Worm (Caenorhabditis elegans) whole organism, young adult: ENCODE data around the gene C09B8.3.

ENCODE experiments used
- B0035.1 ChIP-seq: sonication (generic microtip); optimal IDR thresholded peaks from 2 replicates; lab custom pipeline; 2016; ENCODE audit warnings: missing genetic modification characterization, mild to moderate bottlenecking, missing compliant biosample characterization, missing genotype, missing genetic modification reagents
- B0261.1 ChIP-seq: sonication (generic microtip); optimal IDR thresholded peaks from 2 replicates; lab custom pipeline; 2016; ENCODE audit warnings: mild to moderate bottlenecking, missing genetic modification characterization, moderate library complexity, missing compliant biosample characterization
- F22D6.2 ChIP-seq: sonication (generic microtip); optimal IDR thresholded peaks from 2 replicates; lab custom pipeline; 2016; ENCODE audit warnings: mild to moderate bottlenecking, missing genetic modification characterization, missing compliant biosample characterization
- F23B12.7 ChIP-seq: sonication (generic microtip); optimal IDR thresholded peaks from 2 replicates; lab custom pipeline; 2017; ENCODE audit warnings: missing genetic modification characterization, mild to moderate bottlenecking, missing compliant biosample characterization, antibody characterized with exemption, moderate library complexity; ENCODE audit not compliant: insufficient read depth
- F37B4.10 ChIP-seq: fragments of 200-800 bp; sonication (Bioruptor generic); IDR thresholded peaks from 2 replicates; pipeline ENCODE4 v1.3.6; 2022; ENCODE audit warnings: missing genetic modification characterization, missing compliant biosample characterization
- F57A8.1 ChIP-seq: fragments of 200-800 bp; sonication (Bioruptor generic); optimal IDR thresholded peaks from 2 replicates; lab custom pipeline; 2018; ENCODE audit warnings: mild to moderate bottlenecking, missing genetic modification characterization, moderate library complexity, missing compliant biosample characterization
- K12H6.12 ChIP-seq: fragments of 200-800 bp; sonication (Bioruptor generic); optimal IDR thresholded peaks from 2 replicates; lab custom pipeline; 2018; ENCODE audit warnings: mild to moderate bottlenecking, missing genetic modification characterization, missing compliant biosample characterization
- akir-1 ChIP-seq: fragments of 200-800 bp; sonication (Bioruptor generic); optimal IDR thresholded peaks from 2 replicates; lab custom pipeline; 2018; ENCODE audit warnings: mild to moderate bottlenecking, missing genetic modification characterization, moderate library complexity, missing compliant biosample characterization
- ama-1 ChIP-seq, 3 experiments: fragments of 150-350 bp in 1 of 3; sonication (generic microtip) in 2 of 3; optimal IDR thresholded peaks; 2 replicates each; lab custom pipeline; 2014 to 2018; ENCODE audit warnings: missing biosample characterization in 2 of 3, missing genetic modification characterization in 2 of 3, missing genetic modification reagents in 2 of 3
- aptf-2 ChIP-seq: fragments of 200-800 bp; sonication (Bioruptor generic); conservative IDR thresholded peaks from 2 replicates; pipeline ENCODE4 v1.3.6; 2022; ENCODE audit warnings: missing genetic modification reagents, missing genetic modification characterization, missing compliant biosample characterization
- attf-5 ChIP-seq: fragments of 200-800 bp; sonication (Bioruptor generic); optimal IDR thresholded peaks from 2 replicates; lab custom pipeline; 2018; ENCODE audit warnings: mild to moderate bottlenecking, missing genetic modification characterization, missing compliant biosample characterization
- bed-2 ChIP-seq: fragments of 200-800 bp; sonication (Bioruptor generic); IDR thresholded peaks from 2 replicates; pipeline ENCODE4 v1.3.6; 2022; ENCODE audit warnings: missing genetic modification reagents, missing genetic modification characterization, missing compliant biosample characterization
- ceh-27 ChIP-seq: fragments of 200-800 bp; sonication (Bioruptor generic); optimal IDR thresholded peaks from 2 replicates; lab custom pipeline; 2018; ENCODE audit warnings: mild to moderate bottlenecking, missing genetic modification characterization, moderate library complexity, missing compliant biosample characterization
- chd-7 ChIP-seq: sonication (generic microtip); optimal IDR thresholded peaks from 2 replicates; lab custom pipeline; 2016; ENCODE audit warnings: mild to moderate bottlenecking, missing genetic modification characterization, moderate library complexity, missing compliant biosample characterization
- die-1 ChIP-seq: sonication (generic microtip); optimal IDR thresholded peaks from 2 replicates; lab custom pipeline; 2016; ENCODE audit warnings: missing genotype, mild to moderate bottlenecking, missing genetic modification characterization, missing compliant biosample characterization
- egl-18 ChIP-seq: fragments of 200-800 bp; sonication (Bioruptor generic); IDR thresholded peaks from 2 replicates; pipeline ENCODE4 v1.3.6; 2022; ENCODE audit warnings: missing genetic modification reagents, missing genetic modification characterization, missing compliant biosample characterization
- ets-4 ChIP-seq: fragments of 200-800 bp; sonication (Bioruptor generic); optimal IDR thresholded peaks from 2 replicates; lab custom pipeline; 2018; ENCODE audit warnings: mild to moderate bottlenecking, missing genetic modification characterization, missing compliant biosample characterization
- gei-17 ChIP-seq: fragments of 200-800 bp; sonication (Bioruptor generic); optimal IDR thresholded peaks from 2 replicates; lab custom pipeline; 2018; ENCODE audit warnings: mild to moderate bottlenecking, missing genetic modification characterization, missing compliant biosample characterization
- him-1 ChIP-seq: sonication (generic microtip); optimal IDR thresholded peaks from 2 replicates; lab custom pipeline; 2016; ENCODE audit warnings: missing genotype, missing genetic modification reagents, missing genetic modification characterization, missing compliant biosample characterization
- hlh-26 ChIP-seq: fragments of 200-800 bp; sonication (Bioruptor generic); conservative IDR thresholded peaks from 2 replicates; pipeline ENCODE4 v1.3.6; 2022; ENCODE audit warnings: missing genetic modification reagents, missing genetic modification characterization, missing compliant biosample characterization
- hmg-1.2 ChIP-seq: fragments of 200-800 bp; sonication (Bioruptor generic); IDR thresholded peaks from 2 replicates; pipeline ENCODE4 v1.3.6; 2022; ENCODE audit warnings: missing genetic modification reagents, missing genetic modification characterization, missing compliant biosample characterization
- hsf-1 ChIP-seq: fragments of 200-800 bp; sonication (Bioruptor generic); IDR thresholded peaks from 2 replicates; pipeline ENCODE4 v1.3.6; 2022; ENCODE audit warnings: missing genetic modification reagents, missing genetic modification characterization, missing compliant biosample characterization
- lag-1 ChIP-seq: fragments of 200-800 bp; sonication (Bioruptor generic); IDR thresholded peaks from 2 replicates; pipeline ENCODE4 v1.3.6; 2022; ENCODE audit warnings: missing genetic modification reagents, missing genetic modification characterization, missing compliant biosample characterization
- lin-35 ChIP-seq, 3 experiments: fragments of 150-350 bp in 2 of 3; sonication (generic microtip) in 1 of 3; optimal IDR thresholded peaks; 2 replicates each; lab custom pipeline; 2014 to 2018; ENCODE audit warnings: missing biosample characterization in 3 of 3, missing genetic modification characterization in 3 of 3, missing genetic modification reagents in 3 of 3
- madf-10 ChIP-seq: sonication (generic microtip); optimal IDR thresholded peaks from 2 replicates; lab custom pipeline; 2016; ENCODE audit warnings: mild to moderate bottlenecking, missing genetic modification characterization, missing compliant biosample characterization
- mxl-1 ChIP-seq: sonication (generic microtip); optimal IDR thresholded peaks from 2 replicates; lab custom pipeline; 2016; ENCODE audit warnings: missing genetic modification characterization, missing compliant biosample characterization
- nfya-1 ChIP-seq: sonication (generic microtip); optimal IDR thresholded peaks from 2 replicates; lab custom pipeline; 2017; ENCODE audit warnings: antibody characterized with exemption, missing compliant biosample characterization, missing genetic modification characterization, borderline replicate concordance; ENCODE audit not compliant: insufficient read depth
- nfya-2 ChIP-seq: fragments of 200-800 bp; sonication (Bioruptor generic); IDR thresholded peaks from 2 replicates; pipeline ENCODE4 v1.3.6; 2022; ENCODE audit warnings: missing genetic modification reagents, missing genetic modification characterization, missing compliant biosample characterization
- nhr-179 ChIP-seq: sonication (generic microtip); optimal IDR thresholded peaks from 2 replicates; lab custom pipeline; 2016; ENCODE audit warnings: mild to moderate bottlenecking, missing genetic modification characterization, missing compliant biosample characterization
- nhr-80 ChIP-seq: sonication (generic microtip); optimal IDR thresholded peaks from 2 replicates; lab custom pipeline; 2016; ENCODE audit warnings: missing genetic modification characterization, missing compliant biosample characterization
- rpc-1 ChIP-seq, 2 experiments: fragments of 150-350 bp in 1 of 2; sonication (generic microtip) in 1 of 2; optimal IDR thresholded peaks; 2 replicates each; lab custom pipeline; 2014 to 2018; ENCODE audit warnings: missing biosample characterization in 1 of 2, missing genetic modification characterization in 1 of 2, missing genetic modification reagents in 1 of 2, missing genotype in 1 of 2
- somi-1 ChIP-seq: fragments of 200-800 bp; sonication (Bioruptor generic); optimal IDR thresholded peaks from 2 replicates; lab custom pipeline; 2018; ENCODE audit warnings: mild to moderate bottlenecking, missing genetic modification characterization, missing compliant biosample characterization
- tbp1 ChIP-seq: fragments of 200-800 bp; sonication (Bioruptor generic); optimal IDR thresholded peaks from 2 replicates; lab custom pipeline; 2018; ENCODE audit warnings: mild to moderate bottlenecking, missing genetic modification characterization, missing compliant biosample characterization
- tbx-9 ChIP-seq: sonication (generic microtip); optimal IDR thresholded peaks from 2 replicates; lab custom pipeline; 2016; ENCODE audit warnings: borderline replicate concordance, missing genetic modification characterization, inconsistent platforms, missing compliant biosample characterization
- unc-130 ChIP-seq: sonication (generic microtip); optimal IDR thresholded peaks from 2 replicates; lab custom pipeline; 2016; ENCODE audit warnings: missing genetic modification reagents, missing genetic modification characterization, missing compliant biosample characterization
- unc-62 ChIP-seq: fragments of 150-350 bp; optimal IDR thresholded peaks from 2 replicates; lab custom pipeline; 2014; ENCODE audit warnings: missing biosample characterization, missing genetic modification reagents, missing genetic modification characterization
- ztf-18 ChIP-seq: sonication (generic microtip); optimal IDR thresholded peaks from 2 replicates; lab custom pipeline; 2016; ENCODE audit warnings: missing genotype, mild to moderate bottlenecking, missing genetic modification characterization, missing compliant biosample characterization

C09B8.3 gene

ce11 chrX:6052744-6053143, 42.3 kb upstream of the C09B8.3 start, which contains the start of gene C45B2.6:
Gene C45B2.6 (plus strand): TSS chrX:6052879.
- 0 out of 2 replicates have a peak, but pooled peaks have one; percentile 9 for TF ChIP-seq hmg-1.2 (GFP tag; lab: Robert Waterston, UW)
- TF ChIP-seq K12H6.12 (tag; lab: Kevin White, UChicago): no peak
- TF ChIP-seq ceh-27 (GFP tag; lab: Kevin White, UChicago): peak; percentile 28

ce11 chrX:6050849-6051248, 40.4 kb upstream of the C09B8.3 start:
- TF ChIP-seq ama-1 (optimal IDR thresholded peaks at IDR 0.05; lab: Kevin White, UChicago) (no peak), ama-1 (GFP tag; optimal IDR thresholded peaks at IDR 0.05; lab: Kevin White, UChicago) (no peak), ztf-18 (tag; lab: Kevin White, UChicago) (no peak), B0261.1 (tag; lab: Kevin White, UChicago) (no peak), unc-130 (GFP tag; lab: Kevin White, UChicago) (no peak), hlh-26 (GFP tag; lab: Robert Waterston, UW) (no peak), ceh-27 (GFP tag; lab: Kevin White, UChicago) (no peak), akir-1 (GFP tag; lab: Kevin White, UChicago) (no peak), hsf-1 (GFP tag; lab: Robert Waterston, UW) (no peak), aptf-2 (GFP tag; lab: Robert Waterston, UW) (no peak)
- TF ChIP-seq, all 124 proteins: peak for 0

ce11 chrX:6050078-6050477, 39.6 kb upstream of the C09B8.3 start:
- peak; percentile 43 for TF ChIP-seq nhr-80 (tag; lab: Kevin White, UChicago)
- no peak for TF ChIP-seq B0261.1 (tag; lab: Kevin White, UChicago)

DNA sequence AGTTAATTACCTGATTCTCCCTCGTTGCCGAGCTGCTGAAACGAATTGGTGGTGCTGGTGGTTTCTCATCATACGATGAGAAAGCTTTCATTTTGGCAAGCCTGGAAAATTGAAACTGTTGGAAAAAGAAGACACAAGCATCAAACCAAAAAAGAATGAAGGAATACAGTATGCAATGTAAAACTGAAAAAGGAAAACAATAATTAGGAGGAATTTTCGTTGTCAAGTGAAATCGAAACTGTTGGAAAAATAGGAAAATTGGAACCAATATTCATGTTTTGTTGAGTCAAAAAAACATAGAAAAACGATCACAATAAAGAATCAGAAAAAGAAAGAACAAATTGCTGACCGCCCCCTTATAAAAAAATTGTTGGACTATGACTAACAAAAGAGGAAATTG, 38.0 kb upstream of the C09B8.3 start, which contains the start of gene pak-1:
pak-1 (minus strand) TSS at position 101 of the 400 bp plus-strand sequence.
- no peak for TF ChIP-seq bed-2 (GFP tag; lab: Robert Waterston, UW)

ce11 chrX:6043283-6043682, 32.8 kb upstream of the C09B8.3 start:
- TF ChIP-seq B0035.1 (tag; lab: Kevin White, UChicago): no peak

DNA sequence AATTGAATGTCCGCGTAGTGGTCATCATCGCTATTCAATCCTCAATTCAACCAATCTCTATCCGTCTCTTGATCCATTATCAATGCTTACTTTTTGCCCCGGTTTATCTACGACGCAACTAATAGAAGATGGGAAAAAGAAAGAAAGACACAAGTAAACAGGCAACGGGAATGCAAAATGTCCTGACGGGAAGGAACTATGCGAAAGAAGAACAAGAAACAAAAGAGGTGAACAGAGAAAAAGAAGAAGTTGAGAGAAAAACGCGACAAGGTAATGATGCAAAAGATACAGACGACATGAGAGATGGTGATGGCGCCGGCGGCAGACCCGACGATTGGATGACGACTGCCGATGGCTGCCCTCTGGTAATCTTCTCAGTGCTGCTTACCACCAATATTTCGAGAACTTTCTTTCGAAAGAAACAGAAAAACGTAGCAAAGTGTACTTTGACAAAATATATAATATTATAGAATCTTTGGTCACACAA, 31.6 kb upstream of the C09B8.3 start:
- no peak for TF ChIP-seq nhr-179 (tag; lab: Kevin White, UChicago)
- TF ChIP-seq attf-5 (GFP tag; lab: Kevin White, UChicago): peak; percentile 49
- TF ChIP-seq him-1 (tag; lab: Kevin White, UChicago): no peak
- peak; percentile 3 for TF ChIP-seq die-1 (tag; lab: Kevin White, UChicago)
- TF ChIP-seq madf-10 (tag; lab: Kevin White, UChicago): peak; percentile 52
- no peak for TF ChIP-seq ama-1 (optimal IDR thresholded peaks at IDR 0.05; lab: Kevin White, UChicago)
- TF ChIP-seq ama-1 (GFP tag; optimal IDR thresholded peaks at IDR 0.05; lab: Kevin White, UChicago): no peak
- no peak for TF ChIP-seq ceh-27 (GFP tag; lab: Kevin White, UChicago)
- TF ChIP-seq gei-17: peak; percentile 58
- no peak for TF ChIP-seq chd-7 (tag; lab: Kevin White, UChicago)
- TF ChIP-seq nfya-1 (tag; lab: Kevin White, UChicago): no peak
- no peak for TF ChIP-seq ets-4 (GFP tag; lab: Kevin White, UChicago)
- TF ChIP-seq F22D6.2 (tag; lab: Kevin White, UChicago): peak; percentile 13
- no peak for TF ChIP-seq F23B12.7 (tag; lab: Kevin White, UChicago)
- TF ChIP-seq tbx-9: no peak
- peak in 1 of 3 experiments; percentile 9 for TF ChIP-seq lin-35 (GFP tag; optimal IDR thresholded peaks at IDR 0.05; lab: Kevin White, UChicago)
- TF ChIP-seq mxl-1: no peak
- TF ChIP-seq nfya-2 (GFP tag; lab: Robert Waterston, UW): no peak
- no peak for TF ChIP-seq F37B4.10 (GFP tag; lab: Robert Waterston, UW)
- no peak for TF ChIP-seq F57A8.1 (GFP tag; lab: Kevin White, UChicago)
- peak; percentile 77 for TF ChIP-seq somi-1 (GFP tag; lab: Kevin White, UChicago)
- TF ChIP-seq unc-62 (GFP tag; lab: Kevin White, UChicago): no peak
- TF ChIP-seq rpc-1 (optimal IDR thresholded peaks at IDR 0.05; lab: Kevin White, UChicago): no peak
- TF ChIP-seq rpc-1 (tag; optimal IDR thresholded peaks at IDR 0.05; lab: Kevin White, UChicago): no peak
- no peak for TF ChIP-seq egl-18 (GFP tag; lab: Robert Waterston, UW)
- peak; percentile 23 for TF ChIP-seq tbp1 (GFP tag; lab: Kevin White, UChicago)
- no peak for TF ChIP-seq lag-1 (GFP tag; lab: Robert Waterston, UW)
- TF ChIP-seq B0035.1 (tag; lab: Kevin White, UChicago): no peak
